Worm (Caenorhabditis elegans): Measurements from ENCODE around the gene T05C7.8.
"Not testable (repeated sequence)": the region's sequence is repeated elsewhere in the genome, so short reads cannot be mapped to it uniquely, and the experiment has no call there.

The T05C7.8 gene

ce11 chrIV:109307-109706 is 33.1 kb downstream of the T05C7.8 start, which contains the start of gene B0545.4:
Gene B0545.4 (minus strand): TSS chrIV:109407.
- no peak for TF ChIP-seq nhr-85 (tag)
- TF ChIP-seq unc-62 (GFP tag; optimal IDR thresholded peaks at IDR 0.05): no peak
- no peak for TF ChIP-seq isw-1 (GFP tag; IDR thresholded peaks at IDR 0.05)
- TF ChIP-seq ces-1 (GFP tag; optimal IDR thresholded peaks at IDR 0.05): no peak
- no peak for TF ChIP-seq irx-1 (tag; optimal IDR thresholded peaks at IDR 0.05)
- TF ChIP-seq unc-86 (tag; optimal IDR thresholded peaks at IDR 0.05): no peak
- no peak for TF ChIP-seq hlh-4 (tag; optimal IDR thresholded peaks at IDR 0.05)
- no peak for TF ChIP-seq nhr-47 (tag; optimal IDR thresholded peaks at IDR 0.05)
- TF ChIP-seq ama-1 (optimal IDR thresholded peaks at IDR 0.05): no peak
- TF ChIP-seq nhr-76 (tag; optimal IDR thresholded peaks at IDR 0.05): no peak
- no peak for TF ChIP-seq nhr-71 (tag; optimal IDR thresholded peaks at IDR 0.05)
- TF ChIP-seq lin-13 (GFP tag; optimal IDR thresholded peaks at IDR 0.05): no peak
- no peak for TF ChIP-seq sptf-1 (tag; optimal IDR thresholded peaks at IDR 0.05)

ce11 chrIV:111377-111776 is 35.2 kb downstream of the T05C7.8 start, which contains the start of gene F29C4.4:
Gene F29C4.4 (plus strand): TSS chrIV:111677.
- not testable (repeated sequence) for TF ChIP-seq lin-14 (GFP tag; optimal IDR thresholded peaks at IDR 0.05); efl-1 (optimal IDR thresholded peaks at IDR 0.05); efl-1 (GFP tag; optimal IDR thresholded peaks at IDR 0.05 in 1 of 2); ztf-11 (tag; optimal IDR thresholded peaks at IDR 0.05)

ce11 chrIV:118786-119185 is 42.6 kb downstream of the T05C7.8 start:
- TF ChIP-seq efl-3 (GFP tag; optimal IDR thresholded peaks at IDR 0.05) (no peak), nhr-19 (GFP tag; conservative IDR thresholded peaks at IDR 0.05) (no peak), mab-9 (GFP tag; IDR thresholded peaks at IDR 0.05) (no peak), lin-15B (tag; optimal IDR thresholded peaks at IDR 0.05) (no peak), fkh-4 (tag; optimal IDR thresholded peaks at IDR 0.05; ENCODE audit: borderline replicate concordance) (no peak), aha-1 (tag; optimal IDR thresholded peaks at IDR 0.05) (no peak), blmp-1 (tag; optimal IDR thresholded peaks at IDR 0.05) (no peak), nhr-71 (tag; optimal IDR thresholded peaks at IDR 0.05) (no peak), hlh-17 (GFP tag; optimal IDR thresholded peaks at IDR 0.05; ENCODE audit: borderline replicate concordance) (no peak), snpc-4 (tag; optimal IDR thresholded peaks at IDR 0.05) (no peak), lin-35 (GFP tag; optimal IDR thresholded peaks at IDR 0.05) (no peak), rnt-1 (tag; optimal IDR thresholded peaks at IDR 0.05) (no peak), nhr-76 (tag; optimal IDR thresholded peaks at IDR 0.05) (no peak)

ce11 chrIV:119792-120191 is 43.6 kb downstream of the T05C7.8 start:
- TF ChIP-seq nhr-12 (tag; optimal IDR thresholded peaks at IDR 0.05) (no peak), C04F5.9 (tag; optimal IDR thresholded peaks at IDR 0.05) (no peak), lin-39 (tag; optimal IDR thresholded peaks at IDR 0.05) (no peak), fos-1 (tag; optimal IDR thresholded peaks at IDR 0.05) (no peak), egl-27 (tag; optimal IDR thresholded peaks at IDR 0.05) (no peak), sptf-1 (tag; optimal IDR thresholded peaks at IDR 0.05) (no peak), elt-2 (tag; optimal IDR thresholded peaks at IDR 0.05) (no peak), mab-9 (GFP tag; IDR thresholded peaks at IDR 0.05) (no peak), dsc-1 (tag; optimal IDR thresholded peaks at IDR 0.05) (no peak)

- TF ChIP-seq ceh-88 (GFP tag; IDR thresholded peaks at IDR 0.05): no peak
Observed at ce11 chrIV:121607-122006, 45.4 kb downstream of the T05C7.8 start, which contains the start of gene tut-1. Gene tut-1 (minus strand): TSS chrIV:121707.

All from whole organism, L1 larva.